Worm (Caenorhabditis elegans): ENCODE data around the gene T24A6.16.

- TF ChIP-seq unc-62 (GFP tag; optimal IDR thresholded peaks at IDR 0.05 in 1 of 2) = no peak
- no peak for TF ChIP-seq unc-62 (tag; optimal IDR thresholded peaks at IDR 0.05)
- TF ChIP-seq lin-13 (GFP tag; optimal IDR thresholded peaks at IDR 0.05) = no peak
- no peak for TF ChIP-seq arid-1 (GFP tag; conservative IDR thresholded peaks at IDR 0.05)
- no peak for TF ChIP-seq zfp-3 (GFP tag; conservative IDR thresholded peaks at IDR 0.05)
- no peak for TF ChIP-seq nhr-77 (tag; optimal IDR thresholded peaks at IDR 0.05)
- no peak for TF ChIP-seq ama-1 (optimal IDR thresholded peaks at IDR 0.05)
- TF ChIP-seq unc-39 (tag; optimal IDR thresholded peaks at IDR 0.05) = no peak
- TF ChIP-seq dpl-1 (GFP tag; optimal IDR thresholded peaks at IDR 0.05) = no peak
- TF ChIP-seq madf-9 (GFP tag; conservative IDR thresholded peaks at IDR 0.05) = no peak
Observed at ce11 chrV:3524970-3525369, 37.8 kb downstream of the T24A6.16 start, which contains the start of gene T24A6.7.

Data from whole organism, L4 larva.